Fruit fly (Drosophila melanogaster) whole organism, wandering third instar larva: Measurements from ENCODE around the gene Nxf3.

ENCODE experiments used
- Abd-B ChIP-seq: fragments of >200 bp; optimal IDR thresholded peaks from 2 replicates; lab custom pipeline; 2017; ENCODE audit warnings: missing biosample characterization, missing genetic modification characterization
- CG32264 ChIP-seq: fragments of 200-800 bp; sonication (Bioruptor generic); optimal IDR thresholded peaks from 2 replicates; lab custom pipeline; 2016; ENCODE audit warnings: missing biosample characterization, missing genetic modification characterization
- CG9705 ChIP-seq: fragments of 200-800 bp; sonication (Bioruptor generic); optimal IDR thresholded peaks from 2 replicates; lab custom pipeline; 2018; ENCODE audit warnings: missing biosample characterization, mild to moderate bottlenecking, missing genetic modification characterization
- CrebA ChIP-seq: fragments of 200-800 bp; sonication (Bioruptor generic); optimal IDR thresholded peaks from 2 replicates; lab custom pipeline; 2016; ENCODE audit warnings: missing biosample characterization, mild to moderate bottlenecking, missing genetic modification characterization, borderline replicate concordance
- Dfd ChIP-seq: fragments of >200 bp; optimal IDR thresholded peaks from 2 replicates; lab custom pipeline; 2017; ENCODE audit warnings: missing biosample characterization, missing genetic modification characterization
- Dif ChIP-seq: fragments of 200-275, 200-300 bp; sonication (Bioruptor generic); optimal IDR thresholded peaks from 2 replicates; lab custom pipeline; 2018; ENCODE audit warnings: missing biosample characterization, missing genetic modification characterization; ENCODE audit not compliant: partially characterized antibody
- GATAd ChIP-seq: sonication (Bioruptor generic); optimal IDR thresholded peaks from 2 replicates; lab custom pipeline; 2016; ENCODE audit warnings: missing biosample characterization, missing genetic modification characterization
- HLH106 ChIP-seq: fragments of 200-800 bp; optimal IDR thresholded peaks from 3 replicates; lab custom pipeline; 2019; ENCODE audit warnings: missing biosample characterization, mild to moderate bottlenecking, missing genetic modification characterization, moderate library complexity
- Hnf4 ChIP-seq: fragments of 200-800 bp; sonication (Bioruptor generic); optimal IDR thresholded peaks from 2 replicates; lab custom pipeline; 2016; ENCODE audit warnings: missing biosample characterization, mild to moderate bottlenecking, missing genetic modification characterization
- Hr78 ChIP-seq: fragments of >200 bp; optimal IDR thresholded peaks from 2 replicates; lab custom pipeline; 2017; ENCODE audit warnings: missing biosample characterization, missing genetic modification characterization
- Hr83 ChIP-seq: fragments of 200-300 bp; sonication (Bioruptor generic); optimal IDR thresholded peaks from 2 replicates; lab custom pipeline; 2016; ENCODE audit warnings: missing biosample characterization, mild to moderate bottlenecking, missing genetic modification characterization, moderate library complexity; ENCODE audit not compliant: poor library complexity, severe bottlenecking
- Jra ChIP-seq: sonication (Bioruptor generic); optimal IDR thresholded peaks from 2 replicates; lab custom pipeline; 2016; ENCODE audit warnings: missing biosample characterization, missing genetic modification characterization
- Mio ChIP-seq: sonication (Bioruptor generic); optimal IDR thresholded peaks from 2 replicates; lab custom pipeline; 2016; ENCODE audit warnings: missing biosample characterization, missing genetic modification characterization
- Myc ChIP-seq: fragments of >200 bp; optimal IDR thresholded peaks from 2 replicates; lab custom pipeline; 2017
- OdsH ChIP-seq: fragments of 200-800 bp; sonication (Bioruptor generic); optimal IDR thresholded peaks from 2 replicates; lab custom pipeline; 2016; ENCODE audit warnings: missing biosample characterization, mild to moderate bottlenecking, missing genetic modification characterization
- Rel ChIP-seq, 2 experiments: fragments of 200-800 bp; sonication (Bioruptor generic) in 1 of 2; optimal IDR thresholded peaks; 2 replicates in 1 of 2; 3 replicates in 1 of 2; lab custom pipeline; 2016 to 2019; ENCODE audit warnings: mild to moderate bottlenecking in 2 of 2, missing biosample characterization in 2 of 2, missing genetic modification characterization in 2 of 2, moderate library complexity in 1 of 2
- Sp1 ChIP-seq: fragments of 200-800 bp; sonication (Bioruptor generic); optimal IDR thresholded peaks from 3 replicates; lab custom pipeline; 2019; ENCODE audit warnings: missing biosample characterization, mild to moderate bottlenecking, missing genetic modification characterization, moderate library complexity
- Vsx2 ChIP-seq: fragments of 200-300, 225-300 bp; sonication (Bioruptor generic); optimal IDR thresholded peaks from 2 replicates; lab custom pipeline; 2018; ENCODE audit warnings: missing biosample characterization, missing genetic modification characterization; ENCODE audit not compliant: partially characterized antibody
- br ChIP-seq: fragments of 200-800 bp; sonication (Bioruptor generic); optimal IDR thresholded peaks from 2 replicates; lab custom pipeline; 2016; ENCODE audit warnings: missing biosample characterization, missing genetic modification characterization
- brk ChIP-seq: fragments of 200-800 bp; sonication (Bioruptor generic); optimal IDR thresholded peaks from 2 replicates; lab custom pipeline; 2016; ENCODE audit warnings: missing biosample characterization, mild to moderate bottlenecking, missing genetic modification characterization
- dl ChIP-seq, 2 experiments: fragments of 175-275, 200-275 bp in 1 of 2; fragments of 200-275 bp in 1 of 2; sonication (Bioruptor generic); optimal IDR thresholded peaks; lab custom pipeline; 2018; ENCODE audit warnings: mild to moderate bottlenecking in 2 of 2, missing biosample characterization in 2 of 2, missing genetic modification characterization in 2 of 2, moderate library complexity in 2 of 2; ENCODE audit not compliant: partially characterized antibody in 2 of 2, insufficient read depth in 1 of 2
- dmrt93B ChIP-seq: fragments of 200-800 bp; sonication (Bioruptor generic); optimal IDR thresholded peaks from 2 replicates; lab custom pipeline; 2018; ENCODE audit warnings: missing biosample characterization, mild to moderate bottlenecking, missing genetic modification characterization
- dsf ChIP-seq: sonication (Bioruptor generic); optimal IDR thresholded peaks from 2 replicates; lab custom pipeline; 2016; ENCODE audit warnings: missing biosample characterization, missing genetic modification characterization, borderline replicate concordance
- foxo ChIP-seq, 2 experiments: fragments of 200-800 bp; sonication (Bioruptor generic); optimal IDR thresholded peaks; 2 replicates in 1 of 2; 3 replicates in 1 of 2; lab custom pipeline; 2016 to 2017; ENCODE audit warnings: missing biosample characterization in 2 of 2, missing genetic modification characterization in 2 of 2
- h ChIP-seq: fragments of 200-800 bp; sonication (Bioruptor generic); optimal IDR thresholded peaks from 3 replicates; lab custom pipeline; 2016; ENCODE audit warnings: missing biosample characterization, mild to moderate bottlenecking, missing genetic modification characterization
- lola ChIP-seq: fragments of >200 bp; optimal IDR thresholded peaks from 2 replicates; lab custom pipeline; 2017; ENCODE audit warnings: missing biosample characterization, missing genetic modification characterization
- pan ChIP-seq: fragments of >200 bp; optimal IDR thresholded peaks from 2 replicates; lab custom pipeline; 2017
- psq ChIP-seq: fragments of 200-800 bp; sonication (Bioruptor generic); optimal IDR thresholded peaks from 3 replicates; lab custom pipeline; 2017; ENCODE audit warnings: missing biosample characterization, mild to moderate bottlenecking, missing genetic modification characterization, moderate library complexity
- rgr ChIP-seq: fragments of 200-800 bp; sonication (Bioruptor generic); optimal IDR thresholded peaks from 3 replicates; lab custom pipeline; 2016; ENCODE audit warnings: missing biosample characterization, mild to moderate bottlenecking, missing genetic modification characterization
- sage ChIP-seq: fragments of 200-800 bp; sonication (Bioruptor generic); optimal IDR thresholded peaks from 2 replicates; lab custom pipeline; 2016; ENCODE audit warnings: missing biosample characterization, mild to moderate bottlenecking, missing genetic modification characterization
- sv ChIP-seq: fragments of 200-800 bp; sonication (Bioruptor generic); optimal IDR thresholded peaks from 3 replicates; lab custom pipeline; 2016; ENCODE audit warnings: missing biosample characterization, missing genetic modification characterization
- tai ChIP-seq: sonication (Bioruptor generic); optimal IDR thresholded peaks from 2 replicates; lab custom pipeline; 2016; ENCODE audit warnings: missing biosample characterization, missing genetic modification characterization
- woc ChIP-seq: sonication (Bioruptor generic); optimal IDR thresholded peaks from 2 replicates; lab custom pipeline; 2016; ENCODE audit warnings: missing biosample characterization, mild to moderate bottlenecking, missing genetic modification characterization

Nxf3 gene

dm6 chr3L:13996992-13997391, 32.0 kb downstream of the Nxf3 start, which contains the start of gene CG17361:
Gene CG17361, plus strand, starts transcription at chr3L:13997191.
- no peak for TF ChIP-seq Hnf4 (GFP tag; lab: Kevin White, UChicago)
- TF ChIP-seq Abd-B, result no peak
- TF ChIP-seq HLH106 (tag; lab: Kevin White, UChicago), result peak; percentile 23
- TF ChIP-seq Vsx2 (GFP tag; lab: Kevin White, UChicago), result no peak
- no peak for TF ChIP-seq foxo (GFP tag; optimal IDR thresholded peaks at IDR 0.05; lab: Kevin White, UChicago)
- TF ChIP-seq Myc (lab: Kevin White, UChicago), result no peak
- TF ChIP-seq CrebA (GFP tag; lab: Kevin White, UChicago), result no peak
- no peak for TF ChIP-seq sv (GFP tag; lab: Kevin White, UChicago)
- no peak for TF ChIP-seq OdsH (GFP tag; lab: Kevin White, UChicago)

dm6 chr3L:13999204-13999603, 34.2 kb downstream of the Nxf3 start, which contains the start of gene CG17359:
Gene CG17359, minus strand, starts transcription at chr3L:13999251.
- TF ChIP-seq tai (GFP tag; lab: Kevin White, UChicago) (no peak), psq (no peak), lola (GFP tag; lab: Kevin White, UChicago) (no peak), brk (GFP tag; lab: Kevin White, UChicago) (no peak), GATAd (GFP tag; lab: Kevin White, UChicago) (no peak), Mio (GFP tag; lab: Kevin White, UChicago) (no peak), sage (GFP tag; lab: Kevin White, UChicago) (no peak), rgr (GFP tag; lab: Kevin White, UChicago) (no peak), pan (lab: Kevin White, UChicago) (no peak), Hr83 (GFP tag; lab: Kevin White, UChicago) (no peak), Dfd (GFP tag; lab: Kevin White, UChicago) (no peak), h (no peak), Hr78 (GFP tag; lab: Kevin White, UChicago) (no peak), Sp1 (GFP tag; lab: Kevin White, UChicago) (no peak), CG32264 (no peak)

- TF ChIP-seq dl (GFP tag; optimal IDR thresholded peaks at IDR 0.05; lab: Kevin White, UChicago; ENCODE audit: insufficient read depth in 1 of 2, partially characterized antibody in 2 of 2) (no peak), woc (GFP tag; lab: Kevin White, UChicago) (peak; percentile 23), HLH106 (tag; lab: Kevin White, UChicago) (peak; percentile 14), Hr83 (GFP tag; lab: Kevin White, UChicago) (no peak), brk (GFP tag; lab: Kevin White, UChicago) (peak; percentile 38), dsf (GFP tag; lab: Kevin White, UChicago) (peak; percentile 32), Hr78 (GFP tag; lab: Kevin White, UChicago) (no peak), sage (GFP tag; lab: Kevin White, UChicago) (no peak), Sp1 (GFP tag; lab: Kevin White, UChicago) (peak; percentile 14), sv (GFP tag; lab: Kevin White, UChicago) (peak; percentile 44), rgr (GFP tag; lab: Kevin White, UChicago) (peak; percentile 17), Rel (GFP tag; optimal IDR thresholded peaks at IDR 0.05; lab: Kevin White, UChicago) (no peak), Rel (tag; optimal IDR thresholded peaks at IDR 0.05; lab: Kevin White, UChicago) (peak; percentile 89)
Observed at dm6 chr3L:14001658-14002523, 36.9 kb downstream of the Nxf3 start, which contains the start of the genes Nprl3 and upSET. Gene Nprl3, minus strand, starts transcription at chr3L:14001880. Gene upSET, plus strand, starts transcription at chr3L:14002127.

- TF ChIP-seq pan (lab: Kevin White, UChicago), result no peak
- TF ChIP-seq CG32264, result no peak
- no peak for TF ChIP-seq dmrt93B (GFP tag; lab: Kevin White, UChicago)
- no peak for TF ChIP-seq Vsx2 (GFP tag; lab: Kevin White, UChicago)
- TF ChIP-seq Jra (GFP tag; lab: Kevin White, UChicago), result peak; percentile 30
- TF ChIP-seq Dfd (GFP tag; lab: Kevin White, UChicago), result no peak
- no peak for TF ChIP-seq CG9705 (GFP tag; lab: Kevin White, UChicago)
- TF ChIP-seq foxo (GFP tag; optimal IDR thresholded peaks at IDR 0.05; lab: Kevin White, UChicago), result no peak
- TF ChIP-seq Rel (GFP tag; optimal IDR thresholded peaks at IDR 0.05; lab: Kevin White, UChicago), result no peak
- peak; percentile 47 for TF ChIP-seq Rel (tag; optimal IDR thresholded peaks at IDR 0.05; lab: Kevin White, UChicago)
- TF ChIP-seq brk (GFP tag; lab: Kevin White, UChicago), result no peak
- TF ChIP-seq rgr (GFP tag; lab: Kevin White, UChicago), result no peak
- no peak for TF ChIP-seq Sp1 (GFP tag; lab: Kevin White, UChicago)
- peak; percentile 32 for TF ChIP-seq Dif
- TF ChIP-seq Hnf4 (GFP tag; lab: Kevin White, UChicago), result no peak
- TF ChIP-seq sage (GFP tag; lab: Kevin White, UChicago), result peak; percentile 28
- TF ChIP-seq br (GFP tag; lab: Kevin White, UChicago), result peak; percentile 21
- peak; percentile 100 for TF ChIP-seq psq
Observed at dm6 chr3L:14002524-14003135, 37.6 kb downstream of the Nxf3 start.
